Worm (Caenorhabditis elegans): ENCODE results near the gene srh-123.

- TF ChIP-seq elt-2 (tag; optimal IDR thresholded peaks at IDR 0.05) (no peak), ama-1 (optimal IDR thresholded peaks at IDR 0.05) (no peak), nhr-11 (tag; optimal IDR thresholded peaks at IDR 0.05) (no peak), fkh-10 (GFP tag; optimal IDR thresholded peaks at IDR 0.05) (no peak), mec-3 (tag; optimal IDR thresholded peaks at IDR 0.05; ENCODE audit: borderline replicate concordance) (no peak), pqm-1 (tag; optimal IDR thresholded peaks at IDR 0.05) (no peak), sox-4 (tag; optimal IDR thresholded peaks at IDR 0.05) (no peak), lin-11 (tag; optimal IDR thresholded peaks at IDR 0.05) (no peak), ceh-22 (tag; optimal IDR thresholded peaks at IDR 0.05) (no peak), pha-4 (tag; optimal IDR thresholded peaks at IDR 0.05) (no peak), rnt-1 (tag; optimal IDR thresholded peaks at IDR 0.05) (no peak), ref-2 (tag; optimal IDR thresholded peaks at IDR 0.05) (no peak), ztf-16 (tag; optimal IDR thresholded peaks at IDR 0.05) (no peak), hlh-30 (tag; optimal IDR thresholded peaks at IDR 0.05; ENCODE audit: insufficient read depth) (no peak)
Observed at ce11 chrV:17430066-17430465, 43.7 kb upstream of the srh-123 start, which contains the start of gene T27C5.10.
